Fruit fly (Drosophila melanogaster): ENCODE results near the gene Phf5a.

Gene Phf5a

dm6 chr2L:6494405-6494816 is 3.8 kb upstream of the Phf5a start, which contains the start of gene CG9547 (continued):
- no peak for TF ChIP-seq Chrac-16 (GFP tag; optimal IDR thresholded peaks at IDR 0.05)
- peak; percentile 100 for TF ChIP-seq sug (tag; optimal IDR thresholded peaks at IDR 0.05)
- no peak for TF ChIP-seq bbx (GFP tag; IDR thresholded peaks at IDR 0.05; ENCODE audit: partially characterized antibody)
- TF ChIP-seq CG15479 (GFP tag; optimal IDR thresholded peaks at IDR 0.05): no peak
- TF ChIP-seq stc (GFP tag; IDR thresholded peaks at IDR 0.05): no peak
- peak; percentile 77; the same call in 2 of the 4 replicates for TF ChIP-seq chinmo (GFP tag; IDR thresholded peaks at IDR 0.05; ENCODE audit: partially characterized antibody)
- TF ChIP-seq Meics (GFP tag; optimal IDR thresholded peaks at IDR 0.05): peak; percentile 29
- no peak for TF ChIP-seq CG7556 (GFP tag; optimal IDR thresholded peaks at IDR 0.05)
- no peak for TF ChIP-seq CG8290 (GFP tag; optimal IDR thresholded peaks at IDR 0.05)
- peak in 1 of 2 experiments; percentile 36 for TF ChIP-seq CG8290 (tag; optimal IDR thresholded peaks at IDR 0.05)
- TF ChIP-seq fd3F (GFP tag; optimal IDR thresholded peaks at IDR 0.05): no peak
- peak; percentile 3 for TF ChIP-seq grau (tag; optimal IDR thresholded peaks at IDR 0.05)
- no peak for TF ChIP-seq CG10565 (GFP tag; optimal IDR thresholded peaks at IDR 0.05)
- TF ChIP-seq CG11695 (GFP tag; IDR thresholded peaks at IDR 0.05): no peak; the same call in 2 of the 3 replicates
- TF ChIP-seq kah (GFP tag; optimal IDR thresholded peaks at IDR 0.05): no peak
- TF ChIP-seq Dbx (GFP tag; IDR thresholded peaks at IDR 0.05): peak; percentile 65; the same call in 2 of the 3 replicates
- peak; percentile 1 for TF ChIP-seq CG17829 (tag; optimal IDR thresholded peaks at IDR 0.05)
- peak; percentile 14; the same call in 1 of the 2 replicates for TF ChIP-seq Atf6 (GFP tag; IDR thresholded peaks at IDR 0.05)
- TF ChIP-seq sqz (GFP tag; optimal IDR thresholded peaks at IDR 0.05): no peak
- TF ChIP-seq lilli (GFP tag; optimal IDR thresholded peaks at IDR 0.05): no peak
- no peak for TF ChIP-seq gt (GFP tag; IDR thresholded peaks at IDR 0.05)
- TF ChIP-seq jumu (GFP tag; optimal IDR thresholded peaks at IDR 0.05): no peak
- TF ChIP-seq CG2116 (GFP tag; optimal IDR thresholded peaks at IDR 0.05): no peak
- TF ChIP-seq CG7963 (GFP tag; IDR thresholded peaks at IDR 0.05; ENCODE audit: partially characterized antibody): no peak
- no peak for TF ChIP-seq psq (GFP tag; optimal IDR thresholded peaks at IDR 0.05)
- no peak for TF ChIP-seq CG18262 (tag; optimal IDR thresholded peaks at IDR 0.05)
- no peak for TF ChIP-seq CG17912 (GFP tag; optimal IDR thresholded peaks at IDR 0.05)
- no peak; the same call in 1 of the 2 replicates for TF ChIP-seq onecut (GFP tag; IDR thresholded peaks at IDR 0.05)
- no peak for TF ChIP-seq CG3995 (GFP tag; optimal IDR thresholded peaks at IDR 0.05)
- TF ChIP-seq zfh2 (GFP tag; optimal IDR thresholded peaks at IDR 0.05): no peak
- no peak for TF ChIP-seq Hr39 (optimal IDR thresholded peaks at IDR 0.05)
- no peak; the same call in 1 of the 2 replicates for TF ChIP-seq sob (GFP tag; IDR thresholded peaks at IDR 0.05)
- TF ChIP-seq slbo (GFP tag; IDR thresholded peaks at IDR 0.05): peak; percentile 41; the same call in 1 of the 2 replicates
- TF ChIP-seq CG16863 (GFP tag; optimal IDR thresholded peaks at IDR 0.05): no peak
- TF ChIP-seq CG13123 (GFP tag; optimal IDR thresholded peaks at IDR 0.05): no peak
- TF ChIP-seq Atf3 (GFP tag; optimal IDR thresholded peaks at IDR 0.05): no peak
- peak; percentile 84 for TF ChIP-seq Jarid2 (GFP tag; optimal IDR thresholded peaks at IDR 0.05)
- TF ChIP-seq CG8478 (optimal IDR thresholded peaks at IDR 0.05): no peak
- TF ChIP-seq unc-4 (GFP tag; IDR thresholded peaks at IDR 0.05; ENCODE audit: partially characterized antibody): peak; percentile 46
- TF ChIP-seq Drgx (GFP tag; IDR thresholded peaks at IDR 0.05): no peak
- no peak for TF ChIP-seq kni (GFP tag; optimal IDR thresholded peaks at IDR 0.05)
- no peak for TF ChIP-seq bcd (GFP tag; optimal IDR thresholded peaks at IDR 0.05)
- TF ChIP-seq wor (GFP tag; IDR thresholded peaks at IDR 0.05): no peak
- TF ChIP-seq CG31441 (GFP tag; IDR thresholded peaks at IDR 0.05): no peak
- no peak for TF ChIP-seq CG9817 (tag; optimal IDR thresholded peaks at IDR 0.05)
- no peak for TF ChIP-seq CG10431 (GFP tag; optimal IDR thresholded peaks at IDR 0.05)
- TF ChIP-seq abd-A (tag; optimal IDR thresholded peaks at IDR 0.05): no peak
- TF ChIP-seq E2f2 (GFP tag; IDR thresholded peaks at IDR 0.05): no peak
- TF ChIP-seq CG13424 (tag; optimal IDR thresholded peaks at IDR 0.05): no peak
- TF ChIP-seq CTCF (GFP tag; optimal IDR thresholded peaks at IDR 0.05): no peak
- no peak for TF ChIP-seq Nf-YB (GFP tag; optimal IDR thresholded peaks at IDR 0.05)
- no peak for TF ChIP-seq trem (tag; optimal IDR thresholded peaks at IDR 0.05)
- TF ChIP-seq Med (GFP tag): peak; percentile 59
